Fruit fly (Drosophila melanogaster) whole organism, prepupa: ENCODE data around the gene CG12523.

ENCODE experiments used
- Blimp-1 ChIP-seq: fragments of 200-800 bp; sonication (Bioruptor generic); optimal IDR thresholded peaks from 3 replicates; lab custom pipeline; 2017; ENCODE audit warnings: missing biosample characterization, missing genetic modification characterization, mild to moderate bottlenecking, moderate library complexity, missing genetic modification reagents
- CG10631 ChIP-seq: fragments of 200-800 bp; sonication (Bioruptor generic); optimal IDR thresholded peaks from 2 replicates; lab custom pipeline; 2016; ENCODE audit warnings: missing biosample characterization, missing genetic modification characterization
- CG10669 ChIP-seq: fragments of 200-800 bp; sonication (Bioruptor generic); optimal IDR thresholded peaks from 3 replicates; lab custom pipeline; 2018; ENCODE audit warnings: missing biosample characterization, mild to moderate bottlenecking, missing genetic modification characterization, moderate library complexity
- CG11294 ChIP-seq: fragments of 200-800 bp; sonication (Bioruptor generic); IDR thresholded peaks from 2 replicates; pipeline ENCODE4 v1.3.6; 2022; ENCODE audit warnings: missing biosample characterization, missing genetic modification characterization
- CG11762 ChIP-seq: fragments of 200-800 bp; sonication (Bioruptor generic); optimal IDR thresholded peaks from 3 replicates; lab custom pipeline; 2016; ENCODE audit warnings: missing biosample characterization, missing genetic modification characterization; ENCODE audit not compliant: insufficient read depth
- CG11902 ChIP-seq: fragments of 200-800 bp; sonication (Bioruptor generic); optimal IDR thresholded peaks from 3 replicates; lab custom pipeline; 2016; ENCODE audit warnings: missing biosample characterization, missing genetic modification characterization
- CG15336 ChIP-seq: fragments of 200-800 bp; sonication (Bioruptor generic); IDR thresholded peaks from 2 replicates; pipeline ENCODE4 v1.3.6; 2022; ENCODE audit warnings: missing biosample characterization, missing genetic modification characterization
- CG1621 ChIP-seq: fragments of 200-800 bp; sonication (Bioruptor generic); optimal IDR thresholded peaks from 3 replicates; lab custom pipeline; 2018; ENCODE audit warnings: missing biosample characterization, mild to moderate bottlenecking, missing genetic modification characterization
- CG16779 ChIP-seq: fragments of 200-800 bp; sonication (Bioruptor generic); optimal IDR thresholded peaks from 3 replicates; lab custom pipeline; 2017; ENCODE audit warnings: missing biosample characterization, mild to moderate bottlenecking, missing genetic modification characterization
- CG3032 ChIP-seq: fragments of 200-800 bp; optimal IDR thresholded peaks from 2 replicates; lab custom pipeline; 2019; ENCODE audit warnings: missing biosample characterization, mild to moderate bottlenecking, missing genetic modification characterization, moderate library complexity
- CG32006 ChIP-seq: fragments of 200-800 bp; sonication (Bioruptor generic); optimal IDR thresholded peaks from 3 replicates; lab custom pipeline; 2017; ENCODE audit warnings: missing biosample characterization, mild to moderate bottlenecking, missing genetic modification characterization
- CG34406 ChIP-seq: fragments of 200-800 bp; sonication (Bioruptor generic); optimal IDR thresholded peaks from 3 replicates; lab custom pipeline; 2016; ENCODE audit warnings: missing biosample characterization, missing genetic modification characterization
- CG3919 ChIP-seq: fragments of 200-800 bp; sonication (Bioruptor generic); optimal IDR thresholded peaks from 3 replicates; lab custom pipeline; 2016; ENCODE audit warnings: missing biosample characterization, missing genetic modification characterization
- CG4318 ChIP-seq: fragments of 200-800 bp; sonication (Bioruptor generic); optimal IDR thresholded peaks from 3 replicates; lab custom pipeline; 2017; ENCODE audit warnings: missing biosample characterization, mild to moderate bottlenecking, missing genetic modification characterization
- CG6163 ChIP-seq: fragments of 200-800 bp; sonication (Bioruptor generic); IDR thresholded peaks from 3 replicates; pipeline ENCODE4 v1.3.6; 2022; ENCODE audit warnings: missing biosample characterization, missing genetic modification characterization
- CG6276 ChIP-seq: fragments of 200-800 bp; sonication (Bioruptor generic); optimal IDR thresholded peaks from 2 replicates; lab custom pipeline; 2017; ENCODE audit warnings: missing biosample characterization, mild to moderate bottlenecking, missing genetic modification characterization
- CG6792 ChIP-seq: fragments of 200-800 bp; sonication (Bioruptor generic); optimal IDR thresholded peaks from 3 replicates; lab custom pipeline; 2016; ENCODE audit warnings: missing biosample characterization, missing genetic modification characterization
- CG6808 ChIP-seq: fragments of 200-800 bp; sonication (Bioruptor generic); optimal IDR thresholded peaks from 3 replicates; lab custom pipeline; 2017; ENCODE audit warnings: missing biosample characterization, missing genetic modification characterization, mild to moderate bottlenecking, moderate library complexity, missing genetic modification reagents
- CG6854 ChIP-seq: fragments of 200-800 bp; sonication (Bioruptor generic); optimal IDR thresholded peaks from 2 replicates; lab custom pipeline; 2017; ENCODE audit warnings: missing biosample characterization, mild to moderate bottlenecking, missing genetic modification characterization
- CG8119 ChIP-seq: fragments of 200-800 bp; sonication (Bioruptor generic); IDR thresholded peaks from 3 replicates; pipeline ENCODE4 v1.3.6; 2022; ENCODE audit warnings: missing biosample characterization, missing genetic modification characterization
- CG8319 ChIP-seq: fragments of 200-800 bp; sonication (Bioruptor generic); optimal IDR thresholded peaks from 3 replicates; lab custom pipeline; 2016; ENCODE audit warnings: missing biosample characterization, missing genetic modification characterization
- Eip75B ChIP-seq: fragments of 200-800 bp; sonication (Bioruptor generic); optimal IDR thresholded peaks from 3 replicates; lab custom pipeline; 2016; ENCODE audit warnings: missing biosample characterization, missing genetic modification characterization
- Eip78C ChIP-seq: fragments of 200-800 bp; sonication (Bioruptor generic); peaks from one replicate; lab custom pipeline; 2016; ENCODE audit warnings: missing biosample characterization, missing genetic modification characterization
- Eip93F ChIP-seq: fragments of 200-800 bp; sonication (Bioruptor generic); optimal IDR thresholded peaks from 2 replicates; lab custom pipeline; 2016; ENCODE audit warnings: missing biosample characterization, mild to moderate bottlenecking, missing genetic modification characterization
- Ets21C ChIP-seq: fragments of 200-800 bp; sonication (Bioruptor generic); optimal IDR thresholded peaks from 3 replicates; lab custom pipeline; 2016; ENCODE audit warnings: missing biosample characterization, missing genetic modification characterization
- Ets96B ChIP-seq: fragments of 200-800 bp; optimal IDR thresholded peaks from 2 replicates; lab custom pipeline; 2019; ENCODE audit warnings: missing biosample characterization, mild to moderate bottlenecking, missing genetic modification characterization, moderate library complexity
- Gug ChIP-seq: fragments of 200-800 bp; sonication (Bioruptor generic); IDR thresholded peaks from 2 replicates; pipeline ENCODE4 v1.3.6; 2022; ENCODE audit warnings: missing biosample characterization, missing genetic modification characterization
- Hr38 ChIP-seq: sonication (Bioruptor generic); optimal IDR thresholded peaks from 2 replicates; lab custom pipeline; 2016; ENCODE audit warnings: missing biosample characterization, missing genetic modification characterization
- Hr4 ChIP-seq: fragments of 200-800 bp; sonication (Bioruptor generic); optimal IDR thresholded peaks from 3 replicates; lab custom pipeline; 2016; ENCODE audit warnings: missing biosample characterization, missing genetic modification characterization
- Lpt ChIP-seq: fragments of 200-800 bp; sonication (Bioruptor generic); optimal IDR thresholded peaks from 3 replicates; lab custom pipeline; 2016; ENCODE audit warnings: missing biosample characterization, missing genetic modification characterization
- Met ChIP-seq: fragments of 200-800 bp; sonication (Bioruptor generic); optimal IDR thresholded peaks from 3 replicates; lab custom pipeline; 2016; ENCODE audit warnings: missing biosample characterization, missing genetic modification characterization
- OdsH ChIP-seq: fragments of 200-800 bp; sonication (Bioruptor generic); optimal IDR thresholded peaks from 3 replicates; lab custom pipeline; 2016; ENCODE audit warnings: missing biosample characterization, missing genetic modification characterization
- Smox ChIP-seq: fragments of 200-800 bp; sonication (Bioruptor generic); optimal IDR thresholded peaks from 3 replicates; lab custom pipeline; 2016; ENCODE audit warnings: missing biosample characterization, missing genetic modification characterization
- Sox102F ChIP-seq: fragments of 200-800 bp; sonication (Bioruptor generic); optimal IDR thresholded peaks from 2 replicates; lab custom pipeline; 2016; ENCODE audit warnings: missing biosample characterization, mild to moderate bottlenecking, missing genetic modification characterization
- Sox15 ChIP-seq: fragments of 200-800 bp; sonication (Bioruptor generic); optimal IDR thresholded peaks from 3 replicates; lab custom pipeline; 2016; ENCODE audit warnings: missing biosample characterization, missing genetic modification characterization
- achi ChIP-seq: fragments of 200-800 bp; sonication (Bioruptor generic); optimal IDR thresholded peaks from 3 replicates; lab custom pipeline; 2016; ENCODE audit warnings: missing biosample characterization, missing genetic modification characterization
- acj6 ChIP-seq: fragments of 200-800 bp; sonication (Bioruptor generic); optimal IDR thresholded peaks from 3 replicates; lab custom pipeline; 2016; ENCODE audit warnings: missing biosample characterization, missing genetic modification characterization
- dac ChIP-seq: fragments of 200-800 bp; sonication (Bioruptor generic); optimal IDR thresholded peaks from 2 replicates; lab custom pipeline; 2017; ENCODE audit warnings: missing biosample characterization, mild to moderate bottlenecking, missing genetic modification characterization
- dsx ChIP-seq: fragments of 200-800 bp; optimal IDR thresholded peaks from 3 replicates; lab custom pipeline; 2019; ENCODE audit warnings: missing biosample characterization, mild to moderate bottlenecking, missing genetic modification characterization, moderate library complexity; ENCODE audit not compliant: poor library complexity, severe bottlenecking
- eg ChIP-seq: fragments of 200-800 bp; sonication (Bioruptor generic); IDR thresholded peaks from 3 replicates; pipeline ENCODE4 v1.3.6; 2022; ENCODE audit warnings: missing biosample characterization, missing genetic modification characterization
- fd59A ChIP-seq: fragments of 200-800 bp; sonication (Bioruptor generic); optimal IDR thresholded peaks from 2 replicates; lab custom pipeline; 2017; ENCODE audit warnings: missing biosample characterization, mild to moderate bottlenecking, missing genetic modification characterization, missing genetic modification reagents
- fd85E ChIP-seq: fragments of 200-800 bp; sonication (Bioruptor generic); optimal IDR thresholded peaks from 3 replicates; lab custom pipeline; 2016; ENCODE audit warnings: missing biosample characterization, missing genetic modification characterization
- fkh ChIP-seq: fragments of 200-800 bp; sonication (Bioruptor generic); optimal IDR thresholded peaks from 3 replicates; lab custom pipeline; 2017; ENCODE audit warnings: missing biosample characterization, mild to moderate bottlenecking, missing genetic modification characterization, moderate library complexity
- lz ChIP-seq: fragments of 200-800 bp; sonication (Bioruptor generic); optimal IDR thresholded peaks from 3 replicates; lab custom pipeline; 2016; ENCODE audit warnings: missing biosample characterization, missing genetic modification characterization
- net ChIP-seq: fragments of 200-800 bp; sonication (Bioruptor generic); optimal IDR thresholded peaks from 3 replicates; lab custom pipeline; 2016; ENCODE audit warnings: missing biosample characterization, missing genetic modification characterization
- salr ChIP-seq, 2 experiments: fragments of 200-800 bp; sonication (Bioruptor generic); optimal IDR thresholded peaks; 3 replicates each; lab custom pipeline; 2016 to 2018; ENCODE audit warnings: missing biosample characterization in 2 of 2, missing genetic modification characterization in 2 of 2, mild to moderate bottlenecking in 1 of 2
- spab ChIP-seq: fragments of 200-800 bp; sonication (Bioruptor generic); optimal IDR thresholded peaks from 2 replicates; lab custom pipeline; 2017; ENCODE audit warnings: missing biosample characterization, mild to moderate bottlenecking, missing genetic modification characterization, missing genetic modification reagents
- svp ChIP-seq: fragments of 200-800 bp; sonication (Bioruptor generic); peaks from one replicate; lab custom pipeline; 2016; ENCODE audit warnings: missing biosample characterization, missing genetic modification characterization
- topi ChIP-seq: fragments of 200-800 bp; sonication (Bioruptor generic); optimal IDR thresholded peaks from 3 replicates; lab custom pipeline; 2016; ENCODE audit warnings: missing biosample characterization, missing genetic modification characterization
- vri ChIP-seq: fragments of 200-800 bp; sonication (Bioruptor generic); optimal IDR thresholded peaks from 3 replicates; lab custom pipeline; 2016; ENCODE audit warnings: missing biosample characterization, mild to moderate bottlenecking, missing genetic modification characterization

The CG12523 gene

DNA sequence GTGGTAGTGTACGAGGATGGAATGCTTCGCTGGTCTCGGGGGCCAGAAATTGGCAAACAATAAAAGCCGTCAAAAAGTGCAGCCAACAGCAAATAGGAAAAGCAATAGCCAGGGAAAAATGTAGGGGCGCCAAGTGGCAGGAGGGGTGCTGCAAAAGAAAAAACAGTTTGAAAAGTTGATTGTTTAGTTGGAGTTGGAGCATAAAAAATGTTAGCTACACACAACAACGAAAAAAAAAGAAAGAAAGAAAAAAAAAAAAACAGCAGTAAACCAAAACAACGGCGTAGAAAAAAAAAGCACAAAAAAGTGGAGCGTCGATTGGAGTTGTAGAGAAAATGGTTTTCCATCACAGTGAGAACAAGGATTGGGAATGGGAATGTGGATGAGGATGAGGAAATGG is 8.4 kb upstream of the CG12523 start:
- no peak for TF ChIP-seq vri (GFP tag; lab: Kevin White, UChicago)
- TF ChIP-seq Smox (GFP tag; lab: Kevin White, UChicago): no peak
- TF ChIP-seq Hr4 (GFP tag; lab: Kevin White, UChicago): no peak
- no peak for TF ChIP-seq Blimp-1 (GFP tag; lab: Kevin White, UChicago)
- no peak for TF ChIP-seq Eip75B (GFP tag; lab: Kevin White, UChicago)
- no peak for TF ChIP-seq Sox102F (GFP tag; lab: Kevin White, UChicago)
- TF ChIP-seq CG6792: no peak
- TF ChIP-seq CG11294: no peak
- TF ChIP-seq CG11902 (GFP tag; lab: Kevin White, UChicago): no peak
- TF ChIP-seq eg: peak; percentile 87
- TF ChIP-seq Sox15 (GFP tag; lab: Kevin White, UChicago): no peak
- TF ChIP-seq CG10669 (GFP tag; lab: Kevin White, UChicago): no peak
- TF ChIP-seq CG4318 (GFP tag; lab: Kevin White, UChicago): no peak
- TF ChIP-seq Gug (GFP tag; lab: Robert Waterston, UW): no peak
- no peak for TF ChIP-seq CG34406 (GFP tag; lab: Kevin White, UChicago)
- TF ChIP-seq CG6808: no peak
- TF ChIP-seq CG8119 (GFP tag; lab: Robert Waterston, UW): peak; percentile 81
- no peak for TF ChIP-seq CG10631 (GFP tag; lab: Kevin White, UChicago)
- peak; percentile 73 for TF ChIP-seq CG15336 (GFP tag; lab: Robert Waterston, UW)
- peak; percentile 53 for TF ChIP-seq Lpt
- TF ChIP-seq Eip78C: no peak
- TF ChIP-seq CG6163 (GFP tag; lab: Robert Waterston, UW): peak; percentile 72; the same call in 2 of the 3 replicates
- TF ChIP-seq Ets96B (tag; lab: Kevin White, UChicago): no peak
- TF ChIP-seq dac (GFP tag; lab: Kevin White, UChicago): no peak
- TF ChIP-seq Met (GFP tag; lab: Kevin White, UChicago): no peak
- TF ChIP-seq Ets21C (GFP tag; lab: Kevin White, UChicago): no peak
- no peak for TF ChIP-seq spab
- TF ChIP-seq CG11762: no peak
- TF ChIP-seq Hr38 (GFP tag; lab: Kevin White, UChicago): peak; percentile 1
- no peak for TF ChIP-seq CG1621 (tag; lab: Kevin White, UChicago)
- no peak for TF ChIP-seq fd59A (GFP tag; lab: Kevin White, UChicago)
- TF ChIP-seq salr (GFP tag; optimal IDR thresholded peaks at IDR 0.05; lab: Kevin White, UChicago): no peak
- no peak for TF ChIP-seq acj6 (GFP tag; lab: Kevin White, UChicago)
- TF ChIP-seq CG6854: no peak
- no peak for TF ChIP-seq Eip93F (GFP tag; lab: Kevin White, UChicago)
- TF ChIP-seq CG3919: no peak
- no peak for TF ChIP-seq CG16779
- TF ChIP-seq CG6276 (GFP tag; lab: Kevin White, UChicago): peak; percentile 76
- no peak for TF ChIP-seq OdsH
- TF ChIP-seq svp (GFP tag; lab: Kevin White, UChicago): no peak
- no peak for TF ChIP-seq achi
- TF ChIP-seq dsx: no peak
- no peak for TF ChIP-seq CG32006 (GFP tag; lab: Kevin White, UChicago)
- TF ChIP-seq topi (GFP tag; lab: Kevin White, UChicago): no peak
- no peak for TF ChIP-seq lz (GFP tag; lab: Kevin White, UChicago)
- no peak for TF ChIP-seq fkh (GFP tag; lab: Kevin White, UChicago)
- TF ChIP-seq fd85E (GFP tag; lab: Kevin White, UChicago): no peak
- TF ChIP-seq CG3032 (tag; lab: Kevin White, UChicago): no peak
- no peak for TF ChIP-seq CG8319 (GFP tag; lab: Kevin White, UChicago)
- TF ChIP-seq net (GFP tag; lab: Kevin White, UChicago): no peak
